Worm (Caenorhabditis elegans): ENCODE results near the gene cgr-1.

Gene cgr-1

ce11 chrX:3600390-3600789, at the start of gene cgr-1:
Gene cgr-1, minus strand, starts transcription at chrX:3600457.
- TF ChIP-seq ceh-19 (GFP tag; optimal IDR thresholded peaks at IDR 0.05) (no peak), madf-2 (tag; optimal IDR thresholded peaks at IDR 0.05) (no peak), ceh-2 (tag; optimal IDR thresholded peaks at IDR 0.05) (no peak), Y22D7AL.16 (tag; optimal IDR thresholded peaks at IDR 0.05) (no peak), K02D7.2 (tag; optimal IDR thresholded peaks at IDR 0.05) (no peak), unc-3 (GFP tag; conservative IDR thresholded peaks at IDR 0.05) (no peak), unc-3 (tag; optimal IDR thresholded peaks at IDR 0.05) (no peak), hlh-13 (GFP tag; optimal IDR thresholded peaks at IDR 0.05) (no peak), hlh-8 (tag; optimal IDR thresholded peaks at IDR 0.05) (no peak), ref-2 (tag; optimal IDR thresholded peaks at IDR 0.05) (no peak), tbx-2 (tag; optimal IDR thresholded peaks at IDR 0.05) (no peak), ttx-3 (tag; optimal IDR thresholded peaks at IDR 0.05) (no peak), ceh-45 (GFP tag; IDR thresholded peaks at IDR 0.05) (no peak), pat-9 (tag; optimal IDR thresholded peaks at IDR 0.05) (no peak), K09A11.1 (tag; optimal IDR thresholded peaks at IDR 0.05; ENCODE audit: insufficient read depth) (no peak)

- TF ChIP-seq gmeb-2 (tag; optimal IDR thresholded peaks at IDR 0.05) (no peak), ama-1 (optimal IDR thresholded peaks at IDR 0.05) (peak; percentile 9)
Observed at ce11 chrX:3645924-3646323, 45.7 kb upstream of the cgr-1 start.

DNA sequence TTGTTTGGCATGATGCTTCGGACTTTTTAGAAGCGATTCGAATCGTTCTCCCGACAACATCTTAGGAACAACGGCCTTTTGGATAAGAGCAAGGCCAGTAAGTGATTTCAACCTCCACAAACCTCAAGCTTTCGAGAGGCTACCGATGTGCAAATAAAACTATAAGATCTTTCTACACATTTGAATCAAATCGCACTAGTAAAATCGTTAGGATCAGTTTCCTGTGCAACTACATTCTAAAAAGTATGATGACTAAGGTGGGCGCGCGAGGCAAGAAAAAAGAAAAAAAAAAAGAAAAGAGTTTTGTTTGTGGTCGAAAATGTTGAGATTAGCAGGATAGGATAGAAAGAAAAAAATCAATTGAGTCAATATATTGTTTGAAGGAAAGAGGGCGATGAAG, 44.5 kb upstream of the cgr-1 start, which contains the start of gene tmem-24:
Gene tmem-24 (minus strand): TSS at position 101 of the 400 bp plus-strand sequence.
- no peak for TF ChIP-seq T23F11.4 (GFP tag; optimal IDR thresholded peaks at IDR 0.05)
- no peak for TF ChIP-seq elt-4 (tag; optimal IDR thresholded peaks at IDR 0.05)
- no peak for TF ChIP-seq gmeb-2 (tag; optimal IDR thresholded peaks at IDR 0.05)
- TF ChIP-seq ztf-16 (tag; optimal IDR thresholded peaks at IDR 0.05): no peak
- TF ChIP-seq ceh-34 (tag; optimal IDR thresholded peaks at IDR 0.05): no peak

DNA sequence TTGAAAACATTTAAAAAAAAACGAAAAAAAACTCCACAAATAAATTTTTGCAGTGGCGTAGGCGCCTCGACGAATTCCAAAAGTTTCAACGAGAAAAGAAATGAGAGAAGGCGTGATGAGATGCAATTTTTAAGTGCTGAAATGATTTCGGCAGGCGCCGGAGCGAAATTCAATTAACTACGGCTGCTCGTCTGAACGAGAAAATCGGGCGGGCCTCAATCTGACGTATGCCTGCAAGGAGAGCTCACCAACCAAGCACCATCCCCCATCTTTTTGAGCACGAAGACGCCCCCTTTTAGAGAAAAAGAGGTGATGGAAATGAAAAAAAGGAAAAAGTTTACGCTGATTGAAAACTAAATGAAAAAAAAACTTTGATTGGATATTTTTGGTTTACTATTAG, 34.5 kb upstream of the cgr-1 start:
- TF ChIP-seq C08G9.2 (tag; optimal IDR thresholded peaks at IDR 0.05): no peak
- peak; percentile 66 for TF ChIP-seq unc-42 (tag; optimal IDR thresholded peaks at IDR 0.05)
- no peak for TF ChIP-seq pat-9 (tag; optimal IDR thresholded peaks at IDR 0.05)
- no peak for TF ChIP-seq hlh-15 (tag; optimal IDR thresholded peaks at IDR 0.05)
- TF ChIP-seq lim-6 (tag; optimal IDR thresholded peaks at IDR 0.05): no peak
- TF ChIP-seq pax-1 (tag; optimal IDR thresholded peaks at IDR 0.05): no peak
- no peak for TF ChIP-seq ceh-24 (tag; optimal IDR thresholded peaks at IDR 0.05)

DNA sequence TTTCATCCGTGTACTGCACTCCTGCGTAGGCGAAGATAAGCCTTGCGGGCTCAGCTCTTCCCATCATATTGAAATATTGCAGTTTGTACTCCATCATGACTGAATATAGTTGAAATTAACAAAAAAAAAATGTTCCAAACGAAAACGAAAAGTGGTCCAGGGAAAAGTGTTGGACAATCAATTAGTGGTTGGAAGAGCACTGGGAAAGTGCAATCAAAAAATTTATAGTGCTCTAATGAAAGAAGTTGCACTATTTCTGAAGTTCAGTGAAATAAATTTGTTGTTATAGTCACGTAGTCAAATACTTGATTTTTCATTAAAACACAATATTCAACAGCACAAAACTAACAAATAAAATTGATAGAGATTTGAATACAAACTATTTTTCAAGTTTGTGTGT, 33.4 kb upstream of the cgr-1 start, which contains the start of gene gst-11:
Gene gst-11 (minus strand): TSS at position 101 of the 400 bp plus-strand sequence.
- TF ChIP-seq ceh-2 (tag; optimal IDR thresholded peaks at IDR 0.05) (no peak), odd-2 (tag; optimal IDR thresholded peaks at IDR 0.05) (no peak), K02D7.2 (tag; optimal IDR thresholded peaks at IDR 0.05) (no peak)

DNA sequence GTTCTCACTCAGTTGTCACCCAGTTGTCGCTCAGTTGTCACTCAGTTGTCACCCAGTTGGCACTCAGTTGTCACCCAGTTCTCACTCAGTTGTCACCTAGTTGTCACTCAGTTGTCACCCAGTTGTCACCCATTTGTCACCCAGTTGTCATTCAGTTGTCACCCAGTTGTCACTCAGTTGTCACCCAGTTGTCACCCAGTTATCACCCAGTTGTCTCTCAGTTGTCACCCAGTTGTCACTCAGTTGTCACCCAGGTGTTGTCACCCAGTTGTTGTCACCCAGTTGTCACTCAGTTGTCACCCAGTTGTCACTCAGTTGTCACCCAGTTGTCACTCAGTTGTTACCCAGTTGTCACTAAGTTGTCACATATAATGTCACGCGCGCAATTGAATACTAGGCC, 31.3 kb upstream of the cgr-1 start:
- TF ChIP-seq elt-4 (tag; optimal IDR thresholded peaks at IDR 0.05): peak; percentile 20
- TF ChIP-seq ceh-31 (tag; optimal IDR thresholded peaks at IDR 0.05): no peak
- TF ChIP-seq rnt-1 (tag; optimal IDR thresholded peaks at IDR 0.05): peak; percentile 23

ce11 chrX:3630090-3630489, 29.8 kb upstream of the cgr-1 start:
- no peak for TF ChIP-seq ceh-22 (tag; optimal IDR thresholded peaks at IDR 0.05)
- no peak for TF ChIP-seq sdc-2 (tag; optimal IDR thresholded peaks at IDR 0.05)
- no peak for TF ChIP-seq ztf-16 (tag; optimal IDR thresholded peaks at IDR 0.05)
- no peak for TF ChIP-seq K02D7.2 (tag; optimal IDR thresholded peaks at IDR 0.05)
- TF ChIP-seq nhr-11 (tag; optimal IDR thresholded peaks at IDR 0.05): no peak
- no peak for TF ChIP-seq ets-4 (tag; optimal IDR thresholded peaks at IDR 0.05)
- no peak for TF ChIP-seq ceh-18 (tag; optimal IDR thresholded peaks at IDR 0.05)
- no peak for TF ChIP-seq gmeb-2 (tag; optimal IDR thresholded peaks at IDR 0.05)
- TF ChIP-seq C08G9.2 (tag; optimal IDR thresholded peaks at IDR 0.05): no peak
- no peak for TF ChIP-seq hlh-30 (tag; optimal IDR thresholded peaks at IDR 0.05; ENCODE audit: insufficient read depth)
- TF ChIP-seq ref-2 (tag; optimal IDR thresholded peaks at IDR 0.05): no peak
- TF ChIP-seq syd-9 (tag; optimal IDR thresholded peaks at IDR 0.05): no peak

All from whole organism, late embryonic.